Worm (Caenorhabditis elegans) whole organism, L2 larva: ENCODE results near the gene Y43C5A.7.

Experiments used
- C34F6.9 ChIP-seq: fragments of 150-350 bp; optimal IDR thresholded peaks from 2 replicates; lab custom pipeline; 2014; ENCODE audit warnings: missing biosample characterization, missing genetic modification characterization
- F13H6.1 ChIP-seq: sonication (generic microtip); optimal IDR thresholded peaks from 2 replicates; lab custom pipeline; 2016; ENCODE audit warnings: missing genetic modification characterization, missing compliant biosample characterization
- R02D3.7 ChIP-seq: fragments of 150-350 bp; optimal IDR thresholded peaks from 2 replicates; lab custom pipeline; 2014; ENCODE audit warnings: missing biosample characterization, missing genetic modification characterization
- Y55F3AM.14 ChIP-seq: fragments of 200-800 bp; sonication (Bioruptor generic); optimal IDR thresholded peaks from 2 replicates; lab custom pipeline; 2018; ENCODE audit warnings: mild to moderate bottlenecking, missing genetic modification characterization, missing compliant biosample characterization
- ZK546.5 ChIP-seq: sonication (generic microtip); optimal IDR thresholded peaks from 2 replicates; lab custom pipeline; 2017; ENCODE audit warnings: missing biosample characterization, missing genetic modification characterization
- alr-1 ChIP-seq: fragments of 150-350 bp; optimal IDR thresholded peaks from 2 replicates; lab custom pipeline; 2014; ENCODE audit warnings: missing biosample characterization, missing genetic modification characterization
- aly-2 ChIP-seq: fragments of 150-350 bp; optimal IDR thresholded peaks from 2 replicates; lab custom pipeline; 2014; ENCODE audit warnings: missing biosample characterization, missing genetic modification characterization
- ama-1 ChIP-seq: fragments of 150-350 bp; optimal IDR thresholded peaks from 2 replicates; lab custom pipeline; 2018; ENCODE audit warnings: inconsistent platforms
- blmp-1 ChIP-seq: sonication (generic microtip); optimal IDR thresholded peaks from 2 replicates; lab custom pipeline; 2017; ENCODE audit warnings: missing genetic modification characterization, mild to moderate bottlenecking, missing compliant biosample characterization, antibody characterized with exemption, moderate library complexity; ENCODE audit not compliant: insufficient read depth
- ceh-16 ChIP-seq: fragments of 150-350 bp; optimal IDR thresholded peaks from 2 replicates; lab custom pipeline; 2014; ENCODE audit warnings: missing biosample characterization, missing genetic modification characterization
- ceh-82 ChIP-seq: fragments of 150-350 bp; optimal IDR thresholded peaks from 2 replicates; lab custom pipeline; 2014; ENCODE audit warnings: missing biosample characterization, missing genetic modification characterization
- crh-2 ChIP-seq: sonication (generic microtip); optimal IDR thresholded peaks from 2 replicates; lab custom pipeline; 2017; ENCODE audit warnings: missing biosample characterization, missing genetic modification characterization
- dmd-4 ChIP-seq: sonication (generic microtip); optimal IDR thresholded peaks from 2 replicates; lab custom pipeline; 2017; ENCODE audit warnings: missing biosample characterization, missing genetic modification characterization
- egl-27 ChIP-seq: sonication (generic microtip); optimal IDR thresholded peaks from 3 replicates; lab custom pipeline; 2017; ENCODE audit warnings: missing biosample characterization, missing genetic modification reagents, missing genetic modification characterization
- elt-1 ChIP-seq: fragments of 150-350 bp; optimal IDR thresholded peaks from 2 replicates; lab custom pipeline; 2014; ENCODE audit warnings: missing biosample characterization, missing genetic modification characterization
- elt-3 ChIP-seq: sonication (generic microtip); optimal IDR thresholded peaks from 2 replicates; lab custom pipeline; 2017; ENCODE audit warnings: missing biosample characterization, missing genetic modification characterization
- fos-1 ChIP-seq: fragments of 150-350 bp; optimal IDR thresholded peaks from 2 replicates; lab custom pipeline; 2014; ENCODE audit warnings: missing biosample characterization, missing genetic modification characterization
- gmeb-1 ChIP-seq: fragments of 150-350 bp; optimal IDR thresholded peaks from 2 replicates; lab custom pipeline; 2014; ENCODE audit warnings: missing biosample characterization, missing genetic modification characterization
- lin-11 ChIP-seq: fragments of 150-350 bp; sonication (generic microtip); optimal IDR thresholded peaks from 2 replicates; lab custom pipeline; 2014; ENCODE audit warnings: missing biosample characterization, missing genetic modification characterization, inconsistent platforms, mixed read lengths
- lin-39 ChIP-seq: fragments of 150-350 bp; optimal IDR thresholded peaks from 2 replicates; lab custom pipeline; 2014; ENCODE audit warnings: missing biosample characterization, missing genetic modification reagents, missing genetic modification characterization
- lsy-2 ChIP-seq, 2 experiments: fragments of 150-350 bp in 1 of 2; sonication (generic microtip) in 1 of 2; optimal IDR thresholded peaks; 2 replicates each; lab custom pipeline; 2014 to 2017; ENCODE audit warnings: missing biosample characterization in 2 of 2, missing genetic modification characterization in 2 of 2
- mab-5 ChIP-seq: fragments of 150-350 bp; optimal IDR thresholded peaks from 2 replicates; lab custom pipeline; 2014; ENCODE audit warnings: missing biosample characterization, missing genetic modification characterization
- mbf-1 ChIP-seq: sonication (generic microtip); optimal IDR thresholded peaks from 2 replicates; lab custom pipeline; 2017; ENCODE audit warnings: missing biosample characterization, missing genetic modification characterization
- mdl-1 ChIP-seq, 2 experiments: fragments of 150-350 bp in 1 of 2; sonication (generic microtip) in 1 of 2; optimal IDR thresholded peaks; 2 replicates each; lab custom pipeline; 2017; ENCODE audit warnings: missing biosample characterization in 2 of 2, missing genetic modification characterization in 2 of 2
- nhr-10 ChIP-seq: sonication (generic microtip); optimal IDR thresholded peaks from 2 replicates; lab custom pipeline; 2017; ENCODE audit warnings: missing biosample characterization, missing genetic modification characterization
- nhr-11 ChIP-seq: fragments of 150-350 bp; optimal IDR thresholded peaks from 2 replicates; lab custom pipeline; 2014; ENCODE audit warnings: missing biosample characterization, missing genetic modification characterization
- nhr-12 ChIP-seq: fragments of 150-350 bp; optimal IDR thresholded peaks from 2 replicates; lab custom pipeline; 2014; ENCODE audit warnings: missing biosample characterization, missing genetic modification characterization
- nhr-129 ChIP-seq: fragments of 150-350 bp; optimal IDR thresholded peaks from 2 replicates; lab custom pipeline; 2014; ENCODE audit warnings: missing biosample characterization, missing genetic modification characterization
- nhr-21 ChIP-seq: fragments of 150-350 bp; optimal IDR thresholded peaks from 2 replicates; lab custom pipeline; 2014; ENCODE audit warnings: missing biosample characterization, missing genetic modification characterization
- nhr-23 ChIP-seq: fragments of 150-350 bp; optimal IDR thresholded peaks from 2 replicates; lab custom pipeline; 2014; ENCODE audit warnings: missing biosample characterization, missing genetic modification reagents, missing genetic modification characterization
- nhr-237 ChIP-seq: fragments of 150-350 bp; optimal IDR thresholded peaks from 2 replicates; lab custom pipeline; 2014; ENCODE audit warnings: missing biosample characterization, missing genetic modification characterization
- nhr-25 ChIP-seq: fragments of 150-350 bp; sonication (generic microtip); optimal IDR thresholded peaks from 3 replicates; lab custom pipeline; 2014; ENCODE audit warnings: missing biosample characterization, missing genetic modification characterization
- nhr-6 ChIP-seq: fragments of 150-350 bp; optimal IDR thresholded peaks from 2 replicates; lab custom pipeline; 2014; ENCODE audit warnings: missing biosample characterization, missing genetic modification characterization
- nhr-77 ChIP-seq: fragments of 150-350 bp; optimal IDR thresholded peaks from 2 replicates; lab custom pipeline; 2014; ENCODE audit warnings: missing biosample characterization, missing genetic modification characterization
- peb-1 ChIP-seq: fragments of 150-350 bp; optimal IDR thresholded peaks from 2 replicates; lab custom pipeline; 2014; ENCODE audit warnings: missing biosample characterization, missing genetic modification characterization
- sem-4 ChIP-seq: fragments of 150-350 bp; optimal IDR thresholded peaks from 2 replicates; lab custom pipeline; 2014; ENCODE audit warnings: missing biosample characterization, missing genetic modification reagents, missing genetic modification characterization
- skn-1 ChIP-seq: sonication (generic microtip); optimal IDR thresholded peaks from 2 replicates; lab custom pipeline; 2017; ENCODE audit warnings: missing biosample characterization, missing genetic modification characterization
- sma-3 ChIP-seq: sonication (generic microtip); optimal IDR thresholded peaks from 2 replicates; lab custom pipeline; 2016; ENCODE audit warnings: missing genetic modification reagents, missing genetic modification characterization, missing compliant biosample characterization
- sma-9 ChIP-seq, 2 experiments: fragments of 150-350 bp in 1 of 2; sonication (generic microtip) in 1 of 2; optimal IDR thresholded peaks; 2 replicates each; lab custom pipeline; 2014 to 2016; ENCODE audit warnings: missing genetic modification characterization in 2 of 2, mild to moderate bottlenecking in 1 of 2, missing biosample characterization in 1 of 2, missing compliant biosample characterization in 1 of 2, missing genetic modification reagents in 1 of 2, moderate library complexity in 1 of 2
- snpc-4 ChIP-seq: fragments of 150-350 bp; optimal IDR thresholded peaks from 2 replicates; lab custom pipeline; 2014; ENCODE audit warnings: missing biosample characterization, missing genetic modification characterization
- unc-39 ChIP-seq: fragments of 150-350 bp; optimal IDR thresholded peaks from 2 replicates; lab custom pipeline; 2014; ENCODE audit warnings: missing biosample characterization, missing genetic modification characterization
- unc-55 ChIP-seq: fragments of 150-350 bp; sonication (generic microtip); optimal IDR thresholded peaks from 3 replicates; lab custom pipeline; 2014; ENCODE audit warnings: missing biosample characterization, missing genetic modification reagents, missing genetic modification characterization
- unc-62 ChIP-seq: fragments of 150-350 bp; optimal IDR thresholded peaks from 2 replicates; lab custom pipeline; 2014; ENCODE audit warnings: missing biosample characterization, missing genetic modification reagents, missing genetic modification characterization
- zag-1 ChIP-seq: fragments of 150-350 bp; optimal IDR thresholded peaks from 2 replicates; lab custom pipeline; 2014; ENCODE audit warnings: missing biosample characterization, missing genetic modification characterization
- ztf-1 ChIP-seq: fragments of 200-800 bp; sonication (Bioruptor generic); conservative IDR thresholded peaks from 2 replicates; pipeline ENCODE4 v1.3.6; 2022; ENCODE audit warnings: missing genetic modification characterization, missing compliant biosample characterization
- ztf-11 ChIP-seq: sonication (generic microtip); optimal IDR thresholded peaks from 2 replicates; lab custom pipeline; 2017; ENCODE audit warnings: missing biosample characterization, missing genetic modification characterization
- ztf-4 ChIP-seq: fragments of 150-350 bp; optimal IDR thresholded peaks from 2 replicates; lab custom pipeline; 2014; ENCODE audit warnings: missing biosample characterization, missing genetic modification characterization

The Y43C5A.7 gene

DNA sequence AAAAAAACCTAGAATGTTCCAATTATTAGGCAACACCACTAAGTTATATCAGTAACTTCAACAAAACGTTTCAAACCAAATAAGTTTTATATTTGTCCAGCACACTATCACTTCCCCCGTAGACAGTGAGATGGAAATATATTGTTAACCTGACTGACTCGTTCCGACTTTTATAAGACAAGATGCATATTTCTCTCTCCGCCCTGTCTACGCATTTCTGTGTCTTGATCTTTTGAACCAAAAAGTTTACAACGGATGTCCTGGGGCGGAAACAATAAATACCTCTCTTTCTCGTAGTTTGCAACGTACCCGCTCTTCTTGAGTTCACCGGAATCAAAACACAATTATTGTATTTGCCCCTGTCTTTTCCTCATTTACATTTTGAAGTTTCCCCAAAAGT, 25.8 kb upstream of the Y43C5A.7 start:
- TF ChIP-seq sma-9 (GFP tag; optimal IDR thresholded peaks at IDR 0.05; lab: Kevin White, UChicago): peak; percentile 30
- no peak for TF ChIP-seq sma-9 (tag; optimal IDR thresholded peaks at IDR 0.05; lab: Kevin White, UChicago)
- TF ChIP-seq crh-2 (tag; lab: Kevin White, UChicago): peak; percentile 24
- TF ChIP-seq C34F6.9 (tag; lab: Kevin White, UChicago): no peak
- TF ChIP-seq gmeb-1 (tag; lab: Kevin White, UChicago): no peak
- TF ChIP-seq dmd-4 (tag; lab: Kevin White, UChicago): no peak
- TF ChIP-seq F13H6.1: no peak
- TF ChIP-seq nhr-21 (tag; lab: Kevin White, UChicago): peak; percentile 8
- no peak for TF ChIP-seq nhr-237

DNA sequence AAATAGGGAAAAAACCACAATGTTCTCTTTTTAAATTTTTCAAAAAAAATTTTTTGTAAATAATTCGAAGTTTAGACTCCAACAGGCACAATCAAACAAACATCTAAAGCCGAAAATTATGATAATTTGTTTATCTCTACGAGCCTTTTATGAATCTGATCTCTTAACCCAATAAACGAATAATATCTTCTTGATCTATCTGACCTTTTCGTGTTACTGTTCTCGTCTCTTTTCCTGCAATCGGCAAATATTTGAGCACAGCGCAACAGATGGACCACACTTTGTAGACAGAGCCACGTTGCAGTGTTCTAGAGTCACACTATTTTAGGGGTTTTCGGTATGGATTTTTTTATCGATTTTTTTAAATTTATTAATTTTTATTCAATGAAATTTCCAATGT, 25.3 kb upstream of the Y43C5A.7 start:
- TF ChIP-seq ztf-1: no peak
- no peak for TF ChIP-seq dmd-4 (tag; lab: Kevin White, UChicago)
- TF ChIP-seq ama-1 (lab: Kevin White, UChicago): no peak
- TF ChIP-seq unc-55: no peak
- TF ChIP-seq nhr-6: no peak
- TF ChIP-seq zag-1 (tag; lab: Kevin White, UChicago): no peak
- no peak for TF ChIP-seq nhr-12 (tag; lab: Kevin White, UChicago)
- TF ChIP-seq ceh-82 (tag; lab: Kevin White, UChicago): no peak
- no peak for TF ChIP-seq nhr-11 (tag; lab: Kevin White, UChicago)
- no peak for TF ChIP-seq lsy-2 (tag; optimal IDR thresholded peaks at IDR 0.05; lab: Kevin White, UChicago)
- TF ChIP-seq egl-27 (tag; lab: Kevin White, UChicago): no peak
- TF ChIP-seq mab-5 (tag; lab: Kevin White, UChicago): no peak
- TF ChIP-seq lin-11: no peak
- TF ChIP-seq ZK546.5: no peak

DNA sequence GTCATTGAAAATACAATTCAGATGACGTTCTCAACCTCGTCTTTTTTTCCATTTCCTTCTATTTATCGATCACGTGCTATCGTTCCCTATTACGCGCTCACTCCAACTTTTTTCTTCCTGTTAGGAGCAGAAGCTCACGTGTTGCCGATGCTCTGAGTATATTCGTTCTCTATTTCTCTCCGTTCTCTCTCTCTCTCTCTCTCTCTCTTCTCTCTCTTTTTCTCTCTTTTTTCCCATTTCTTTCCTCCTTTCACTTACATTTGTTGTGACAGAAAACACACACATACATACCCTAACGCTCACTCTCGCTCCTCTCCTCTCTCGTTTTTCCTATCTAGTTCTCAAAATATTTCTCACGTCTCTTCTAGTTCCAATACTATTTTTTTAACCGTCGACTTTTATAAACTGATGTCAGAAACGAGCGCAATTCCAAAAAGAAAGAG, 24.7 kb upstream of the Y43C5A.7 start:
- TF ChIP-seq nhr-237: no peak
- TF ChIP-seq nhr-10 (tag; lab: Kevin White, UChicago): peak; percentile 12
- peak; percentile 69 for TF ChIP-seq skn-1 (tag; lab: Kevin White, UChicago)
- no peak for TF ChIP-seq lin-39 (tag; lab: Kevin White, UChicago)
- TF ChIP-seq unc-55: peak; percentile 89
- no peak for TF ChIP-seq unc-39
- TF ChIP-seq ztf-11 (tag; lab: Kevin White, UChicago): no peak
- TF ChIP-seq ztf-1: no peak
- no peak for TF ChIP-seq elt-1 (tag; lab: Kevin White, UChicago)
- peak; percentile 32 for TF ChIP-seq snpc-4 (tag; lab: Kevin White, UChicago)
- peak; percentile 38 for TF ChIP-seq ama-1 (lab: Kevin White, UChicago)
- peak; percentile 92 for TF ChIP-seq blmp-1 (tag; lab: Kevin White, UChicago)
- no peak for TF ChIP-seq ceh-82 (tag; lab: Kevin White, UChicago)
- peak; percentile 100 for TF ChIP-seq crh-2 (tag; lab: Kevin White, UChicago)
- TF ChIP-seq mbf-1 (tag; lab: Kevin White, UChicago): no peak
- TF ChIP-seq sma-3 (GFP tag; lab: Kevin White, UChicago): peak; percentile 87
- TF ChIP-seq sma-9 (GFP tag; optimal IDR thresholded peaks at IDR 0.05; lab: Kevin White, UChicago): peak; percentile 97
- no peak for TF ChIP-seq sma-9 (tag; optimal IDR thresholded peaks at IDR 0.05; lab: Kevin White, UChicago)
- TF ChIP-seq lsy-2 (tag; optimal IDR thresholded peaks at IDR 0.05; lab: Kevin White, UChicago): peak; percentile 65 to 92
- peak; percentile 78 for TF ChIP-seq gmeb-1 (tag; lab: Kevin White, UChicago)
- TF ChIP-seq elt-3: no peak
- peak; percentile 93 for TF ChIP-seq nhr-6
- TF ChIP-seq nhr-12 (tag; lab: Kevin White, UChicago): peak; percentile 33
- peak; percentile 81 for TF ChIP-seq sem-4
- no peak for TF ChIP-seq lin-11
- TF ChIP-seq nhr-129 (tag; lab: Kevin White, UChicago): peak; percentile 96
- peak; percentile 52 for TF ChIP-seq Y55F3AM.14
- peak; percentile 73 for TF ChIP-seq unc-62 (GFP tag; lab: Kevin White, UChicago)
- TF ChIP-seq nhr-21 (tag; lab: Kevin White, UChicago): peak; percentile 83
- peak; percentile 31 for TF ChIP-seq nhr-11 (tag; lab: Kevin White, UChicago)
- TF ChIP-seq nhr-25 (tag; lab: Kevin White, UChicago): peak; percentile 7
- no peak for TF ChIP-seq ZK546.5
- no peak for TF ChIP-seq aly-2
- TF ChIP-seq C34F6.9 (tag; lab: Kevin White, UChicago): peak; percentile 98
- no peak for TF ChIP-seq nhr-23
- TF ChIP-seq fos-1 (tag; lab: Kevin White, UChicago): peak; percentile 81
- peak; percentile 75 for TF ChIP-seq mab-5 (tag; lab: Kevin White, UChicago)
- no peak for TF ChIP-seq peb-1 (tag; lab: Kevin White, UChicago)
- TF ChIP-seq dmd-4 (tag; lab: Kevin White, UChicago): no peak
- peak; percentile 89 for TF ChIP-seq egl-27 (tag; lab: Kevin White, UChicago)
- peak; percentile 96 for TF ChIP-seq F13H6.1
- TF ChIP-seq R02D3.7 (tag; lab: Kevin White, UChicago): no peak
- peak; percentile 5 for TF ChIP-seq ceh-16 (tag; lab: Kevin White, UChicago)
- peak; percentile 80 to 98 for TF ChIP-seq mdl-1 (tag; optimal IDR thresholded peaks at IDR 0.05; lab: Kevin White, UChicago)
- peak; percentile 69 for TF ChIP-seq ztf-4 (tag; lab: Kevin White, UChicago)
- TF ChIP-seq alr-1 (tag; lab: Kevin White, UChicago): no peak
- peak; percentile 87 for TF ChIP-seq zag-1 (tag; lab: Kevin White, UChicago)
- no peak for TF ChIP-seq nhr-77 (tag; lab: Kevin White, UChicago)
